Fruit fly (Drosophila melanogaster): ENCODE measurements around the gene Syn.

Gene Syn

dm6 chr3R:10170356-10170876 is 20.1 kb upstream of the Syn start, which contains the start of gene Best1 (continued):
- TF ChIP-seq CG10565 (GFP tag; optimal IDR thresholded peaks at IDR 0.05) (no peak), D (optimal IDR thresholded peaks at IDR 0.05) (no peak), D (GFP tag; optimal IDR thresholded peaks at IDR 0.05) (peak; percentile 83), CG12104 (GFP tag; optimal IDR thresholded peaks at IDR 0.05) (peak; percentile 67), CG14441 (GFP tag; IDR thresholded peaks at IDR 0.05) (peak; percentile 87), Kr (GFP tag; optimal IDR thresholded peaks at IDR 0.05) (peak; percentile 2), scrt (GFP tag; optimal IDR thresholded peaks at IDR 0.05) (peak; percentile 87), CG17568 (GFP tag; optimal IDR thresholded peaks at IDR 0.05) (peak; percentile 88), CG6689 (GFP tag; IDR thresholded peaks at IDR 0.05) (peak; percentile 92), CG7987 (GFP tag; optimal IDR thresholded peaks at IDR 0.05) (peak; percentile 77), CG10431 (GFP tag; optimal IDR thresholded peaks at IDR 0.05) (peak; percentile 77), CkIIα-i1 (GFP tag; IDR thresholded peaks at IDR 0.05) (peak; percentile 55; the same call in 1 of the 2 replicates), Nf-YA (GFP tag; IDR thresholded peaks at IDR 0.05) (peak; percentile 87), B-H2 (GFP tag; optimal IDR thresholded peaks at IDR 0.05) (peak; percentile 93), al (GFP tag; IDR thresholded peaks at IDR 0.05) (peak; percentile 91), Spps (tag; optimal IDR thresholded peaks at IDR 0.05) (peak; percentile 77), CG4854 (GFP tag; optimal IDR thresholded peaks at IDR 0.05) (peak; percentile 65), CG2199 (GFP tag; IDR thresholded peaks at IDR 0.05) (peak; percentile 92; the same call in 2 of the 3 replicates), bsh (GFP tag; optimal IDR thresholded peaks at IDR 0.05) (peak; percentile 85 to 94), CG10959 (GFP tag; IDR thresholded peaks at IDR 0.05) (peak; percentile 92), CG14965 (GFP tag; optimal IDR thresholded peaks at IDR 0.05; ENCODE audit: borderline replicate concordance) (no peak), slou (GFP tag; optimal IDR thresholded peaks at IDR 0.05) (peak; percentile 39), Doc3 (GFP tag; IDR thresholded peaks at IDR 0.05; ENCODE audit: partially characterized antibody) (0 out of 3 replicates have a peak, but pooled peaks have one; percentile 47), ssp (GFP tag; IDR thresholded peaks at IDR 0.05) (peak; percentile 77), CG7271 (tag; optimal IDR thresholded peaks at IDR 0.05) (peak; percentile 68), mirr (GFP tag; optimal IDR thresholded peaks at IDR 0.05) (peak; percentile 68), CG43689 (GFP tag; IDR thresholded peaks at IDR 0.05) (peak; percentile 65), Ptx1 (GFP tag; IDR thresholded peaks at IDR 0.05) (peak; percentile 95), CG18262 (tag; optimal IDR thresholded peaks at IDR 0.05) (peak; percentile 93), vfl (GFP tag; optimal IDR thresholded peaks at IDR 0.05) (peak; percentile 76), CG7357 (GFP tag; IDR thresholded peaks at IDR 0.05) (peak; percentile 79), CG14860 (GFP tag; IDR thresholded peaks at IDR 0.05; ENCODE audit: partially characterized antibody) (peak; percentile 63; the same call in 2 of the 3 replicates), chif (GFP tag; optimal IDR thresholded peaks at IDR 0.05) (peak; percentile 52 to 62), pan (optimal IDR thresholded peaks at IDR 0.05) (no peak), pan (GFP tag; optimal IDR thresholded peaks at IDR 0.05 in 1 of 2, IDR thresholded peaks at IDR 0.05 in 1 of 2) (peak in 1 of 2 experiments; percentile 92), Max (GFP tag; optimal IDR thresholded peaks at IDR 0.05) (peak; percentile 70), br (optimal IDR thresholded peaks at IDR 0.05) (no peak), jumu (GFP tag; optimal IDR thresholded peaks at IDR 0.05) (peak; percentile 47), CG3407 (GFP tag; optimal IDR thresholded peaks at IDR 0.05) (peak; percentile 84), phol (tag; optimal IDR thresholded peaks at IDR 0.05) (peak; percentile 87), Hmx (GFP tag; optimal IDR thresholded peaks at IDR 0.05) (no peak), CG2129 (GFP tag; IDR thresholded peaks at IDR 0.05; ENCODE audit: partially characterized antibody) (no peak), CG18764 (GFP tag; optimal IDR thresholded peaks at IDR 0.05) (peak; percentile 33), Mrtf (GFP tag; IDR thresholded peaks at IDR 0.05) (peak; percentile 89), vnd (GFP tag; IDR thresholded peaks at IDR 0.05; ENCODE audit: partially characterized antibody) (no peak), salm (tag; optimal IDR thresholded peaks at IDR 0.05) (peak; percentile 80), caup (GFP tag; optimal IDR thresholded peaks at IDR 0.05; ENCODE audit: severe bottlenecking) (peak; percentile 94), CG16815 (GFP tag; optimal IDR thresholded peaks at IDR 0.05) (peak; percentile 83), dpn (GFP tag; optimal IDR thresholded peaks at IDR 0.05) (peak; percentile 75 to 89), unc-4 (GFP tag; IDR thresholded peaks at IDR 0.05; ENCODE audit: partially characterized antibody) (peak; percentile 47; the same call in 1 of the 2 replicates)

All from whole organism, embryonic.